Worm (Caenorhabditis elegans): ENCODE measurements around the gene C24A3.9.

The C24A3.9 gene

ce11 chrX:9036237-9036636 is 25.9 kb upstream of the C24A3.9 start:
- TF ChIP-seq sma-9 (GFP tag; optimal IDR thresholded peaks at IDR 0.05) = peak; percentile 12
- no peak for TF ChIP-seq sma-9 (tag; optimal IDR thresholded peaks at IDR 0.05)
- no peak for TF ChIP-seq mdl-1 (tag; optimal IDR thresholded peaks at IDR 0.05)
- TF ChIP-seq fos-1 (tag; optimal IDR thresholded peaks at IDR 0.05) = peak; percentile 72
- TF ChIP-seq ama-1 (optimal IDR thresholded peaks at IDR 0.05) = no peak
- no peak for TF ChIP-seq nhr-10 (tag; optimal IDR thresholded peaks at IDR 0.05)

- TF ChIP-seq crh-2 (tag; optimal IDR thresholded peaks at IDR 0.05) = peak; percentile 40
- no peak for TF ChIP-seq ama-1 (optimal IDR thresholded peaks at IDR 0.05)
- peak; percentile 65 for TF ChIP-seq skn-1 (tag; optimal IDR thresholded peaks at IDR 0.05)
- TF ChIP-seq ztf-4 (tag; optimal IDR thresholded peaks at IDR 0.05) = no peak
- peak; percentile 50 for TF ChIP-seq nhr-129 (tag; optimal IDR thresholded peaks at IDR 0.05)
- TF ChIP-seq unc-39 (tag; optimal IDR thresholded peaks at IDR 0.05) = no peak
- TF ChIP-seq lin-13 (GFP tag; optimal IDR thresholded peaks at IDR 0.05) = no peak
- TF ChIP-seq alr-1 (tag; optimal IDR thresholded peaks at IDR 0.05) = no peak
- peak; percentile 84 for TF ChIP-seq fos-1 (tag; optimal IDR thresholded peaks at IDR 0.05)
- TF ChIP-seq elt-3 (tag; optimal IDR thresholded peaks at IDR 0.05) = no peak
These were observed 24.8 kb upstream of the C24A3.9 start for ce11 chrX:9035142-9035541.

- TF ChIP-seq zag-1 (tag; optimal IDR thresholded peaks at IDR 0.05) = no peak
- peak; percentile 86 for TF ChIP-seq fos-1 (tag; optimal IDR thresholded peaks at IDR 0.05)
These were observed 24.0 kb upstream of the C24A3.9 start, which contains the start of gene nep-22 for ce11 chrX:9034310-9034709. TSS of gene nep-22 (plus strand) at chrX:9034554.

- TF ChIP-seq sma-3 (GFP tag; optimal IDR thresholded peaks at IDR 0.05) = peak; percentile 35
- no peak for TF ChIP-seq mab-5 (tag; optimal IDR thresholded peaks at IDR 0.05)
- TF ChIP-seq nhr-25 (tag; optimal IDR thresholded peaks at IDR 0.05) = peak; percentile 63
- TF ChIP-seq nhr-12 (tag; optimal IDR thresholded peaks at IDR 0.05) = no peak
These were observed 18.7 kb upstream of the C24A3.9 start, which contains the start of gene snf-12 for ce11 chrX:9028909-9029520. TSS of gene snf-12 (plus strand) at chrX:9029470.

- no peak for TF ChIP-seq fos-1 (tag; optimal IDR thresholded peaks at IDR 0.05)
- TF ChIP-seq alr-1 (tag; optimal IDR thresholded peaks at IDR 0.05) = no peak
- TF ChIP-seq egl-27 (tag; optimal IDR thresholded peaks at IDR 0.05) = no peak
- TF ChIP-seq nhr-21 (tag; optimal IDR thresholded peaks at IDR 0.05) = no peak
- no peak for TF ChIP-seq sma-3 (GFP tag; optimal IDR thresholded peaks at IDR 0.05)
These were observed 17.0 kb upstream of the C24A3.9 start, which contains the start of gene T25B6.3 for ce11 chrX:9027304-9027703. TSS of gene T25B6.3 (plus strand) at chrX:9027604.

- TF ChIP-seq dmd-4 (tag; optimal IDR thresholded peaks at IDR 0.05) = no peak
- no peak for TF ChIP-seq mbf-1 (tag; optimal IDR thresholded peaks at IDR 0.05)
- no peak for TF ChIP-seq elt-3 (tag; optimal IDR thresholded peaks at IDR 0.05)
- no peak for TF ChIP-seq zag-1 (tag; optimal IDR thresholded peaks at IDR 0.05)
- no peak for TF ChIP-seq lin-11 (tag; optimal IDR thresholded peaks at IDR 0.05)
- no peak for TF ChIP-seq crh-2 (tag; optimal IDR thresholded peaks at IDR 0.05)
- TF ChIP-seq blmp-1 (tag; optimal IDR thresholded peaks at IDR 0.05; ENCODE audit: insufficient read depth) = no peak
- no peak for TF ChIP-seq lin-39 (tag; optimal IDR thresholded peaks at IDR 0.05)
- TF ChIP-seq sma-9 (GFP tag; optimal IDR thresholded peaks at IDR 0.05) = no peak
- TF ChIP-seq sma-9 (tag; optimal IDR thresholded peaks at IDR 0.05) = no peak
These were observed 15.2 kb upstream of the C24A3.9 start for ce11 chrX:9025484-9025883.

ce11 chrX:9024270-9024669 is 14.0 kb upstream of the C24A3.9 start:
- TF ChIP-seq C34F6.9 (tag; optimal IDR thresholded peaks at IDR 0.05) (no peak), fos-1 (tag; optimal IDR thresholded peaks at IDR 0.05) (peak; percentile 25), crh-2 (tag; optimal IDR thresholded peaks at IDR 0.05) (peak; percentile 4), nhr-6 (tag; optimal IDR thresholded peaks at IDR 0.05) (no peak), ama-1 (optimal IDR thresholded peaks at IDR 0.05) (no peak), gmeb-1 (tag; optimal IDR thresholded peaks at IDR 0.05) (no peak), mbf-1 (tag; optimal IDR thresholded peaks at IDR 0.05) (no peak), blmp-1 (tag; optimal IDR thresholded peaks at IDR 0.05; ENCODE audit: insufficient read depth) (no peak), mdl-1 (tag; optimal IDR thresholded peaks at IDR 0.05) (no peak), nhr-11 (tag; optimal IDR thresholded peaks at IDR 0.05) (no peak), sma-3 (GFP tag; optimal IDR thresholded peaks at IDR 0.05) (peak; percentile 10), dmd-4 (tag; optimal IDR thresholded peaks at IDR 0.05) (no peak), lsy-2 (tag; optimal IDR thresholded peaks at IDR 0.05) (no peak), nhr-21 (tag; optimal IDR thresholded peaks at IDR 0.05) (peak; percentile 26), Y55F3AM.14 (GFP tag; optimal IDR thresholded peaks at IDR 0.05) (no peak), sma-9 (GFP tag; optimal IDR thresholded peaks at IDR 0.05) (peak; percentile 42), sma-9 (tag; optimal IDR thresholded peaks at IDR 0.05) (no peak)

All from whole organism, L2 larva.